Fruit fly (Drosophila melanogaster): ENCODE results near the gene CG15478.

CG15478 gene

DNA sequence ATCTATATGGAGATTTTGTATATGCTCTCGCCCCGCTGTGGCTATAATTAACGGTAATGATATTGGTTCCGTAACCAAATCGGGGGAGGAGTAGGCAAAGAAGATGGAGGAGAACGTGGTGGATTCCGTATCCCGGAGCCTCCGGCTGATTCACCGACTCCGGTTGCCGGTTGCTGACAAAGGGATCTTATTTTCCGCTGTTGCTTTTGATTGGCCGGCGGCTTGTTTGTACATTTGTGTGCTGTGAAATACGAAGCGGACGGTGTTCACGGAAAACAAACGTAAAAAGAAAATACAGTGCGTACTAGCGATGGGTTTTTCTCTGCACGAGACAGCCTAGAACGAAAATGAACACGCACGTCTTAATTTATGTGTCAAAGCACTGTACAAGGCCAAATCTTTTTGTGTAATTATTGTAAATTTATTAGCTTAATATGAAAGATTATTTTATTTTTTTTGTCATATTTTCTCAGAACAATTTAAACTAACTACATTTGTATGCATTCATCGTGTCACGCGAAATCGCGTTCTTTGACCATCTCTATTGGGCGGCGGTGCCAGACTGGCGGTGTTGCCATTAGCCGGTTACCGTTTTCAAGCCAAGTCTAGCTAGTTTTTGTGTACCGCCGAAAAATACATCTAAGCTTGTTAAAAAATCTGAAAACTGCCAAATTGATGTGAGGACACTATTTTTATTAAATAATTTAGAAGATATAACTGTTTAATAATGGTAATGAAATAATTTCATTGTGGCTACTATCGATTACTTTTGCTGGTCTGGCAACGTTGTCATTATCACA lies 16.6 kb upstream of the CG15478 start, which contains the start of the genes Pdp and Rab39 (continued):
- peak; percentile 72; the same call in 1 of the 2 replicates for TF ChIP-seq ranshi (GFP tag; IDR thresholded peaks at IDR 0.05)
- TF ChIP-seq ham (GFP tag; IDR thresholded peaks at IDR 0.05), result no peak
- TF ChIP-seq Lim3 (GFP tag; IDR thresholded peaks at IDR 0.05), result no peak; the same call in 1 of the 2 replicates
- TF ChIP-seq CG33213 (GFP tag; optimal IDR thresholded peaks at IDR 0.05), result peak; percentile 57
- peak; percentile 39 for TF ChIP-seq Six4 (GFP tag; optimal IDR thresholded peaks at IDR 0.05)
- peak; percentile 49; the same call in 1 of the 2 replicates for TF ChIP-seq wdn (GFP tag; IDR thresholded peaks at IDR 0.05)
- peak; percentile 40 for TF ChIP-seq Bteb2 (GFP tag; optimal IDR thresholded peaks at IDR 0.05)
- TF ChIP-seq Dip3 (GFP tag; optimal IDR thresholded peaks at IDR 0.05), result peak; percentile 68
- TF ChIP-seq CG5245 (GFP tag; optimal IDR thresholded peaks at IDR 0.05), result peak; percentile 54
- TF ChIP-seq mirr (GFP tag; optimal IDR thresholded peaks at IDR 0.05), result peak; percentile 51
- TF ChIP-seq Awh (GFP tag; IDR thresholded peaks at IDR 0.05), result no peak
- TF ChIP-seq CG1832 (GFP tag; optimal IDR thresholded peaks at IDR 0.05), result no peak
- peak; percentile 17 for TF ChIP-seq CG3838 (GFP tag; optimal IDR thresholded peaks at IDR 0.05)
- TF ChIP-seq Lhr (GFP tag; optimal IDR thresholded peaks at IDR 0.05), result peak; percentile 51
- TF ChIP-seq pnt (GFP tag; optimal IDR thresholded peaks at IDR 0.05), result peak; percentile 49
- TF ChIP-seq Ets65A (GFP tag), result peak; percentile 98
- 0 out of 2 replicates have a peak, but pooled peaks have one; percentile 19 for TF ChIP-seq aop (GFP tag; IDR thresholded peaks at IDR 0.05)
- TF ChIP-seq CG9609 (GFP tag; optimal IDR thresholded peaks at IDR 0.05), result peak; percentile 68
- no peak for TF ChIP-seq pb (GFP tag; optimal IDR thresholded peaks at IDR 0.05)
- peak; percentile 31 for TF ChIP-seq ab (GFP tag; optimal IDR thresholded peaks at IDR 0.05)
- TF ChIP-seq CG9797 (GFP tag; optimal IDR thresholded peaks at IDR 0.05), result peak; percentile 48
- TF ChIP-seq Tbp (GFP tag; optimal IDR thresholded peaks at IDR 0.05), result no peak
- TF ChIP-seq CG7271 (tag; optimal IDR thresholded peaks at IDR 0.05), result peak; percentile 29

dm6 chrX:7728251-7729164 lies 10.8 kb upstream of the CG15478 start, which contains the start of the genes NELF-B and CG12155:
Gene NELF-B, minus strand, starts transcription at chrX:7728361.
Gene CG12155, plus strand, starts transcription at chrX:7728755.
- peak; percentile 22; the same call in 1 of the 2 replicates for TF ChIP-seq CG2129 (GFP tag; IDR thresholded peaks at IDR 0.05; ENCODE audit: partially characterized antibody)
- no peak for TF ChIP-seq CG11695 (GFP tag; IDR thresholded peaks at IDR 0.05)
- peak; percentile 58 for TF ChIP-seq CG30020 (tag; optimal IDR thresholded peaks at IDR 0.05)
- peak; percentile 23 for TF ChIP-seq fd3F (GFP tag; optimal IDR thresholded peaks at IDR 0.05)
- TF ChIP-seq CG10565 (GFP tag; optimal IDR thresholded peaks at IDR 0.05), result no peak
- peak; percentile 29 for TF ChIP-seq CG17359 (tag; optimal IDR thresholded peaks at IDR 0.05)
- TF ChIP-seq CG7745 (tag; optimal IDR thresholded peaks at IDR 0.05), result no peak
- peak; percentile 18 for TF ChIP-seq CG8290 (GFP tag; optimal IDR thresholded peaks at IDR 0.05)
- no peak for TF ChIP-seq CG8290 (tag; optimal IDR thresholded peaks at IDR 0.05)
- TF ChIP-seq NfI (GFP tag; optimal IDR thresholded peaks at IDR 0.05), result peak; percentile 11
- peak; percentile 30 for TF ChIP-seq CG8388 (GFP tag; optimal IDR thresholded peaks at IDR 0.05)
- no peak for TF ChIP-seq CG15479 (GFP tag; optimal IDR thresholded peaks at IDR 0.05)
- no peak for TF ChIP-seq CG15073 (GFP tag; optimal IDR thresholded peaks at IDR 0.05)
- TF ChIP-seq CG18619 (GFP tag; optimal IDR thresholded peaks at IDR 0.05), result peak; percentile 63
- peak; percentile 16 for TF ChIP-seq HLH54F (GFP tag; optimal IDR thresholded peaks at IDR 0.05)
- TF ChIP-seq CoRest (tag; optimal IDR thresholded peaks at IDR 0.05), result peak; percentile 77
- peak; percentile 30 for TF ChIP-seq CG33557 (GFP tag; optimal IDR thresholded peaks at IDR 0.05)
- peak; percentile 53 for TF ChIP-seq Ssrp (tag; optimal IDR thresholded peaks at IDR 0.05)
- TF ChIP-seq insv (GFP tag; optimal IDR thresholded peaks at IDR 0.05), result peak in 1 of 2 experiments; percentile 1
- TF ChIP-seq sisA (GFP tag; IDR thresholded peaks at IDR 0.05), result peak; percentile 10; the same call in 1 of the 2 replicates
- TF ChIP-seq CG6765 (GFP tag; optimal IDR thresholded peaks at IDR 0.05), result no peak
- peak; percentile 33 for TF ChIP-seq pzg (GFP tag; optimal IDR thresholded peaks at IDR 0.05)
- 0 out of 2 replicates have a peak, but pooled peaks have one; percentile 18 for TF ChIP-seq CG11247 (GFP tag; IDR thresholded peaks at IDR 0.05)
- no peak for TF ChIP-seq kni (GFP tag; optimal IDR thresholded peaks at IDR 0.05)
- peak; percentile 58 for TF ChIP-seq Ptx1 (GFP tag; IDR thresholded peaks at IDR 0.05)

All from whole organism, embryonic.